Worm (Caenorhabditis elegans) whole organism, late embryonic: ENCODE results near the gene rib-1.

Experiments used
- C08G9.2 ChIP-seq: sonication (generic microtip); optimal IDR thresholded peaks from 2 replicates; lab custom pipeline; 2016; ENCODE audit warnings: mild to moderate bottlenecking, missing genetic modification characterization, moderate library complexity, missing compliant biosample characterization
- K02D7.2 ChIP-seq: sonication (generic microtip); optimal IDR thresholded peaks from 2 replicates; lab custom pipeline; 2017; ENCODE audit warnings: mild to moderate bottlenecking, missing genetic modification characterization, missing compliant biosample characterization
- K09A11.1 ChIP-seq: sonication (generic microtip); optimal IDR thresholded peaks from 2 replicates; lab custom pipeline; 2017; ENCODE audit warnings: antibody characterized with exemption, mild to moderate bottlenecking, missing genetic modification characterization, missing compliant biosample characterization; ENCODE audit not compliant: insufficient read depth
- ama-1 ChIP-seq: fragments of 150-350 bp; optimal IDR thresholded peaks from 2 replicates; lab custom pipeline; 2014
- ceh-14 ChIP-seq: sonication (generic microtip); optimal IDR thresholded peaks from 2 replicates; lab custom pipeline; 2016; ENCODE audit warnings: missing genotype, missing genetic modification characterization, missing compliant biosample characterization
- ceh-18 ChIP-seq: sonication (generic microtip); optimal IDR thresholded peaks from 2 replicates; lab custom pipeline; 2016; ENCODE audit warnings: missing genetic modification characterization, missing compliant biosample characterization
- ceh-31 ChIP-seq: sonication (generic microtip); optimal IDR thresholded peaks from 2 replicates; lab custom pipeline; 2016; ENCODE audit warnings: missing genetic modification characterization, missing compliant biosample characterization
- ceh-34 ChIP-seq: sonication (generic microtip); optimal IDR thresholded peaks from 2 replicates; lab custom pipeline; 2016; ENCODE audit warnings: mild to moderate bottlenecking, missing genetic modification characterization, missing compliant biosample characterization
- ceh-45 ChIP-seq: fragments of 200-800 bp; sonication (Bioruptor generic); IDR thresholded peaks from 2 replicates; pipeline ENCODE4 v1.3.6; 2022; ENCODE audit warnings: missing genetic modification reagents, missing genetic modification characterization, missing compliant biosample characterization
- ceh-48 ChIP-seq: sonication (generic microtip); optimal IDR thresholded peaks from 2 replicates; lab custom pipeline; 2016; ENCODE audit warnings: missing genetic modification characterization, inconsistent platforms, missing compliant biosample characterization
- ceh-9 ChIP-seq: sonication (generic microtip); optimal IDR thresholded peaks from 2 replicates; lab custom pipeline; 2016; ENCODE audit warnings: mild to moderate bottlenecking, missing genetic modification characterization, inconsistent platforms, missing compliant biosample characterization
- che-1 ChIP-seq: sonication (generic microtip); optimal IDR thresholded peaks from 2 replicates; lab custom pipeline; 2016; ENCODE audit warnings: mild to moderate bottlenecking, missing genetic modification characterization, missing compliant biosample characterization
- dmd-4 ChIP-seq: sonication (generic microtip); optimal IDR thresholded peaks from 2 replicates; lab custom pipeline; 2016; ENCODE audit warnings: borderline replicate concordance, missing genetic modification characterization, missing compliant biosample characterization
- elt-2 ChIP-seq: sonication (generic microtip); optimal IDR thresholded peaks from 2 replicates; lab custom pipeline; 2016; ENCODE audit warnings: missing genetic modification reagents, missing genetic modification characterization, missing compliant biosample characterization
- ets-4 ChIP-seq: sonication (generic microtip); optimal IDR thresholded peaks from 2 replicates; lab custom pipeline; 2016; ENCODE audit warnings: missing genetic modification characterization, missing compliant biosample characterization
- fkh-10 ChIP-seq: fragments of 150-350 bp; optimal IDR thresholded peaks from 2 replicates; lab custom pipeline; 2014; ENCODE audit warnings: missing biosample characterization, missing genetic modification reagents, missing genetic modification characterization
- fkh-6 ChIP-seq: sonication (generic microtip); optimal IDR thresholded peaks from 2 replicates; lab custom pipeline; 2016; ENCODE audit warnings: missing genetic modification characterization, missing compliant biosample characterization
- hlh-6 ChIP-seq: sonication (generic microtip); optimal IDR thresholded peaks from 2 replicates; lab custom pipeline; 2016; ENCODE audit warnings: missing genotype, missing genetic modification characterization, missing compliant biosample characterization
- hlh-8 ChIP-seq: sonication (generic microtip); optimal IDR thresholded peaks from 2 replicates; lab custom pipeline; 2016; ENCODE audit warnings: missing genotype, missing genetic modification characterization, missing compliant biosample characterization
- mec-3 ChIP-seq: sonication (generic microtip); optimal IDR thresholded peaks from 2 replicates; lab custom pipeline; 2016; ENCODE audit warnings: borderline replicate concordance, missing genetic modification characterization, missing compliant biosample characterization
- nfya-1 ChIP-seq: sonication (generic microtip); optimal IDR thresholded peaks from 2 replicates; lab custom pipeline; 2017; ENCODE audit warnings: missing genetic modification characterization, mild to moderate bottlenecking, missing compliant biosample characterization, antibody characterized with exemption, moderate library complexity
- npax-4 ChIP-seq: sonication (generic microtip); optimal IDR thresholded peaks from 2 replicates; lab custom pipeline; 2016; ENCODE audit warnings: missing genetic modification characterization, missing compliant biosample characterization
- pat-9 ChIP-seq: fragments of 200-800 bp; sonication (Bioruptor generic); optimal IDR thresholded peaks from 2 replicates; lab custom pipeline; 2018; ENCODE audit warnings: mild to moderate bottlenecking, missing genetic modification characterization, moderate library complexity, missing compliant biosample characterization
- pha-2 ChIP-seq: sonication (generic microtip); optimal IDR thresholded peaks from 2 replicates; lab custom pipeline; 2017; ENCODE audit warnings: mild to moderate bottlenecking, missing genetic modification characterization, missing compliant biosample characterization
- pqm-1 ChIP-seq: sonication (generic microtip); optimal IDR thresholded peaks from 2 replicates; lab custom pipeline; 2016; ENCODE audit warnings: missing genetic modification characterization, missing compliant biosample characterization
- pros-1 ChIP-seq: fragments of 150-350 bp; optimal IDR thresholded peaks from 2 replicates; lab custom pipeline; 2014; ENCODE audit warnings: missing biosample characterization, missing genetic modification reagents, missing genetic modification characterization
- ref-2 ChIP-seq: sonication (generic microtip); optimal IDR thresholded peaks from 2 replicates; lab custom pipeline; 2016; ENCODE audit warnings: missing genetic modification characterization, missing compliant biosample characterization
- sdc-2 ChIP-seq: sonication (generic microtip); optimal IDR thresholded peaks from 2 replicates; lab custom pipeline; 2016; ENCODE audit warnings: missing genotype, missing genetic modification characterization, missing compliant biosample characterization
- sox-2 ChIP-seq: fragments of 200-800 bp; sonication (Bioruptor generic); IDR thresholded peaks from 2 replicates; pipeline ENCODE4 v1.3.6; 2022; ENCODE audit warnings: missing genetic modification reagents, missing genetic modification characterization, missing compliant biosample characterization
- sox-4 ChIP-seq: sonication (generic microtip); optimal IDR thresholded peaks from 2 replicates; lab custom pipeline; 2017; ENCODE audit warnings: mild to moderate bottlenecking, missing genetic modification characterization, inconsistent platforms, missing compliant biosample characterization
- syd-9 ChIP-seq: sonication (generic microtip); optimal IDR thresholded peaks from 2 replicates; lab custom pipeline; 2016; ENCODE audit warnings: mild to moderate bottlenecking, missing genetic modification characterization, moderate library complexity, missing compliant biosample characterization
- tbx-2 ChIP-seq: sonication (generic microtip); optimal IDR thresholded peaks from 2 replicates; lab custom pipeline; 2016; ENCODE audit warnings: missing genetic modification characterization, missing compliant biosample characterization
- unc-3 ChIP-seq, 2 experiments: fragments of 200-800 bp in 1 of 2; sonication (Bioruptor generic) in 1 of 2; sonication (generic microtip) in 1 of 2; conservative IDR thresholded peaks in 1 of 2; optimal IDR thresholded peaks in 1 of 2; 2 replicates each; pipeline versions ENCODE4 v1.3.6 to Lab custom; 2016 to 2022; ENCODE audit warnings: missing compliant biosample characterization in 2 of 2, missing genetic modification characterization in 2 of 2, missing genetic modification reagents in 1 of 2
- unc-42 ChIP-seq: sonication (generic microtip); optimal IDR thresholded peaks from 2 replicates; lab custom pipeline; 2016; ENCODE audit warnings: missing genotype, missing genetic modification characterization, missing compliant biosample characterization
- unc-55 ChIP-seq: sonication (generic microtip); optimal IDR thresholded peaks from 2 replicates; lab custom pipeline; 2017; ENCODE audit warnings: missing biosample characterization, missing genetic modification reagents, missing genetic modification characterization
- zip-5 ChIP-seq: sonication (generic microtip); optimal IDR thresholded peaks from 2 replicates; lab custom pipeline; 2016; ENCODE audit warnings: missing genetic modification characterization, missing compliant biosample characterization
- ztf-16 ChIP-seq: sonication (generic microtip); optimal IDR thresholded peaks from 2 replicates; lab custom pipeline; 2017; ENCODE audit warnings: missing genetic modification characterization, missing compliant biosample characterization

The rib-1 gene

ce11 chrIV:11597079-11597478 lies 18.5 kb downstream of the rib-1 start:
- no peak for TF ChIP-seq fkh-6 (tag; lab: Kevin White, UChicago)
- TF ChIP-seq ets-4 (tag; lab: Kevin White, UChicago): no peak
- no peak for TF ChIP-seq npax-4
- TF ChIP-seq ceh-9: no peak
- TF ChIP-seq pat-9 (tag; lab: Kevin White, UChicago): no peak
- no peak for TF ChIP-seq K02D7.2
- no peak for TF ChIP-seq dmd-4 (tag; lab: Kevin White, UChicago)
- no peak for TF ChIP-seq unc-42 (tag; lab: Kevin White, UChicago)
- TF ChIP-seq unc-3 (GFP tag; conservative IDR thresholded peaks at IDR 0.05; lab: Robert Waterston, UW): no peak
- TF ChIP-seq unc-3 (tag; optimal IDR thresholded peaks at IDR 0.05; lab: Kevin White, UChicago): no peak
- TF ChIP-seq unc-55 (GFP tag; lab: Kevin White, UChicago): no peak
- no peak for TF ChIP-seq pqm-1 (tag; lab: Kevin White, UChicago)
- no peak for TF ChIP-seq tbx-2

- TF ChIP-seq nfya-1 (tag; lab: Kevin White, UChicago) (no peak), fkh-10 (GFP tag; lab: Kevin White, UChicago) (no peak), sox-4 (tag; lab: Kevin White, UChicago) (no peak), sox-2 (GFP tag; lab: Robert Waterston, UW) (no peak), ceh-45 (no peak), pros-1 (no peak), mec-3 (no peak), K09A11.1 (tag; lab: Kevin White, UChicago) (no peak), C08G9.2 (tag; lab: Kevin White, UChicago) (no peak), ceh-14 (no peak), ztf-16 (tag; lab: Kevin White, UChicago) (no peak), unc-42 (tag; lab: Kevin White, UChicago) (no peak), hlh-8 (tag; lab: Kevin White, UChicago) (no peak), hlh-6 (tag; lab: Kevin White, UChicago) (no peak), syd-9 (tag; lab: Kevin White, UChicago) (no peak), ref-2 (tag; lab: Kevin White, UChicago) (no peak), dmd-4 (tag; lab: Kevin White, UChicago) (no peak), pqm-1 (tag; lab: Kevin White, UChicago) (no peak)
Measured at ce11 chrIV:11599717-11600116, 21.1 kb downstream of the rib-1 start.

ce11 chrIV:11601721-11602405 lies 23.3 kb downstream of the rib-1 start:
- TF ChIP-seq unc-42 (tag; lab: Kevin White, UChicago) (peak; percentile 50), pha-2 (tag; lab: Kevin White, UChicago) (no peak), che-1 (tag; lab: Kevin White, UChicago) (peak; percentile 43), mec-3 (no peak), sdc-2 (tag; lab: Kevin White, UChicago) (peak; percentile 5), ceh-34 (peak; percentile 13), pat-9 (tag; lab: Kevin White, UChicago) (peak; percentile 8), unc-55 (GFP tag; lab: Kevin White, UChicago) (peak; percentile 47), ceh-18 (peak; percentile 23), ceh-31 (tag; lab: Kevin White, UChicago) (peak; percentile 24), sox-4 (tag; lab: Kevin White, UChicago) (peak; percentile 16), zip-5 (tag; lab: Kevin White, UChicago) (no peak), nfya-1 (tag; lab: Kevin White, UChicago) (peak; percentile 67), tbx-2 (peak; percentile 2), hlh-8 (tag; lab: Kevin White, UChicago) (no peak), ama-1 (lab: Kevin White, UChicago) (peak; percentile 37), elt-2 (tag; lab: Kevin White, UChicago) (no peak), ceh-48 (no peak)
